Worm (Caenorhabditis elegans) whole organism, early embryonic: Measurements from ENCODE around the gene mob-2.

Source experiments
- B0310.2 ChIP-seq: sonication (generic microtip); optimal IDR thresholded peaks from 2 replicates; lab custom pipeline; 2016; ENCODE audit warnings: mild to moderate bottlenecking, missing genetic modification characterization, missing compliant biosample characterization
- ama-1 ChIP-seq: fragments of 150-350 bp; optimal IDR thresholded peaks from 2 replicates; lab custom pipeline; 2014
- ceh-36 ChIP-seq: sonication (generic microtip); optimal IDR thresholded peaks from 2 replicates; lab custom pipeline; 2016; ENCODE audit warnings: missing genetic modification characterization, inconsistent platforms, missing compliant biosample characterization
- ets-7 ChIP-seq: sonication (generic microtip); optimal IDR thresholded peaks from 2 replicates; lab custom pipeline; 2016; ENCODE audit warnings: missing genotype, missing genetic modification characterization, missing compliant biosample characterization
- flt-1 ChIP-seq: fragments of 200-800 bp; sonication (Bioruptor generic); IDR thresholded peaks from 2 replicates; pipeline ENCODE4 v1.3.6; 2022; ENCODE audit warnings: missing genetic modification characterization, missing compliant biosample characterization
- hmg-4 ChIP-seq: fragments of 200-800 bp; sonication (Bioruptor generic); optimal IDR thresholded peaks from 2 replicates; lab custom pipeline; 2018; ENCODE audit warnings: mild to moderate bottlenecking, missing genetic modification characterization, missing compliant biosample characterization
- sea-1 ChIP-seq: fragments of 200-800 bp; sonication (Bioruptor generic); conservative IDR thresholded peaks from 2 replicates; pipeline ENCODE4 v1.3.6; 2022; ENCODE audit warnings: missing genetic modification characterization, missing compliant biosample characterization

- TF ChIP-seq sea-1 = no peak
- TF ChIP-seq B0310.2 (tag; lab: Kevin White, UChicago) = no peak
- TF ChIP-seq hmg-4 = no peak
- no peak for TF ChIP-seq flt-1 (GFP tag; lab: Robert Waterston, UW)
- TF ChIP-seq ama-1 (lab: Kevin White, UChicago) = no peak
- no peak for TF ChIP-seq ets-7 (tag; lab: Kevin White, UChicago)
- TF ChIP-seq ceh-36 (tag; lab: Kevin White, UChicago) = no peak
These were observed 12.1 kb upstream of the mob-2 start for ce11 chrX:13182012-13182411.
